Worm (Caenorhabditis elegans): ENCODE measurements around the gene F33C8.2.
A peak's percentile ranks its signal among the peaks of the same experiment; 100 is the strongest.

Gene F33C8.2

DNA sequence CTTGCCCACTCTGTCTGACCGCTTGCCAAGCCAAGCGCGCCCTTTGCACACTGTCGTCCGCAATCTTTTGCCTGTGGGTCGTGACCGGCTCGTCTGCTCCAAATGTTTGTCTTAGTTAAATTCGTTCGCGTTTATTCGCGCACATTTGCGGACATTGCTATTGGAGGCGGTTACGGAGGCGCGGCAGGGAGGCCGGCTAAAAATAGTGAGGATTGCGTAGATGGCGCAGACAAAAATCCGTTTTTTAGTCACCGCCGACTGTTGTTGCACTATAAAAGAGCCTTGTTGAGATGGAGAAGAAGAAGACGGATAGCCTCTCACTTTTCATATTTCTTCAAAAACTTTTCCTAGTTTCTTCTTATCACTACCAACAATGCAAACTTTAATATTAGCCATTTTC is 19.7 kb upstream of the F33C8.2 start, which contains the start of gene F40E10.5:
F40E10.5 (plus strand) TSS at position 301 of the 400 bp plus-strand sequence.
- TF ChIP-seq vab-7 (GFP tag; IDR thresholded peaks at IDR 0.05) (no peak), egl-43 (GFP tag; IDR thresholded peaks at IDR 0.05) (0 out of 2 replicates have a peak, but pooled peaks have one; percentile 32), Y105C5A.15 (GFP tag; IDR thresholded peaks at IDR 0.05) (no peak), aha-1 (tag) (peak; percentile 38), nhr-76 (tag; optimal IDR thresholded peaks at IDR 0.05) (no peak)

DNA sequence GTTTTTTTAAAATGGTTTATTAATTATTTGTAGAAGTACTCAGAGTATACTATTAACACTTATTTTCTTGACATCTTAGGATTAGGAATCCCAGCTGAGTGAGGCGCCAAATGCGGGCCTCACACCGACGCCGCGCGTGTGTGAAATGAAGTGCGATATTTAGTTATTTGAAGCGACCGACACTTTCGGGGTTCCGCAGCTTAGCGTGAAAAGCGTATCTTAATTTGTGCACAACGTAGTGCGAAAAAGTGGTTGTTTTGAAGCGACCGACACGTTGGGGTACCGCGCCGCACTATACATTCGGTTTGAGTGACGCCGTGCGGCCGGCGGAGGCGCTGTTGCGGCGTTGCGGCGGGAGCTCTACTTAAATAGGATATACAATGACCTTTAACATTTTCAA is 16.3 kb upstream of the F33C8.2 start:
- no peak for TF ChIP-seq ceh-44 (GFP tag; IDR thresholded peaks at IDR 0.05)
- TF ChIP-seq egl-43 (GFP tag; IDR thresholded peaks at IDR 0.05) = peak; percentile 14; the same call in 1 of the 2 replicates
- TF ChIP-seq aha-1 (tag) = peak; percentile 28

DNA sequence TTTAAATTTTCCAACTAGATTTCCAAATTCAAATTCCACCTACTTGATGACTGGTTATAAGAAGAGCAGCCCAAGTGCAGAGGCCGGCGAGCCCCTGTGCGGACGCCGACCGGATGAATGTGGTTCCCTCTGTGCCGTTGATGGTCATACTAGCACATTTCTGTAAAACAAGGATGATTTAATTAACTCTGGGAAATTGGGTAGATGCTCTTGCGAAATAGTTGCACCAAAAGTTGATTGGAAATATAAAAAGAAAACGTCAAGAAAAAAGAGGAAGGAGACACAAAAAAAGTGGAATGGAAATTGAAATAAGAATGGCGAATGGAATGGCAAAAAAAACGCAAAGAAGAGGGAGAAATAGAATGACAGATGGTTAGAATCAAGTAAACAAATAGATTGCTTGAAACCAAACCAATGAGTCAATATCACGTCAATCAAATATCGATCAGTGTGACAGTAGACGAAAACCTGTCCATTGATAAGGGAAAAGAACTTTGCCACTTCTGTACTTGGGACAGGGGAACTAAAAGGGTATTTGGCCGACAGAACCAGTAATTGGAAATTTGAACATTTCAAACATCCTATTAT is 14.4 kb upstream of the F33C8.2 start, which contains the start of gene tmem-184:
tmem-184 (minus strand) TSS at position 164 of the 588 bp plus-strand sequence.
- TF ChIP-seq nhr-76 (tag; optimal IDR thresholded peaks at IDR 0.05) (peak; percentile 2), nhr-28 (tag; optimal IDR thresholded peaks at IDR 0.05) (peak; percentile 44), mdt-29 (GFP tag; IDR thresholded peaks at IDR 0.05) (no peak), cey-2 (tag; optimal IDR thresholded peaks at IDR 0.05; ENCODE audit: borderline replicate concordance, insufficient read depth) (no peak), dmd-6 (GFP tag; IDR thresholded peaks at IDR 0.05) (peak; percentile 97), daf-16 (GFP tag; optimal IDR thresholded peaks at IDR 0.05) (peak in 1 of 2 experiments; percentile 90), daf-16 (tag; optimal IDR thresholded peaks at IDR 0.05) (peak; percentile 94), hmg-1.1 (GFP tag; IDR thresholded peaks at IDR 0.05) (0 out of 2 replicates have a peak, but pooled peaks have one; percentile 9), dve-1 (tag; optimal IDR thresholded peaks at IDR 0.05; ENCODE audit: insufficient read depth) (peak; percentile 75), aly-2 (tag; optimal IDR thresholded peaks at IDR 0.05) (no peak), mep-1 (tag; optimal IDR thresholded peaks at IDR 0.05) (peak; percentile 43), lsy-2 (tag; optimal IDR thresholded peaks at IDR 0.05) (peak in 1 of 2 experiments; percentile 39), dpl-1 (GFP tag; optimal IDR thresholded peaks at IDR 0.05) (no peak), hif-1 (tag; optimal IDR thresholded peaks at IDR 0.05) (peak in 1 of 2 experiments; percentile 20), hlh-11 (tag; optimal IDR thresholded peaks at IDR 0.05) (peak; percentile 87), vab-7 (GFP tag; IDR thresholded peaks at IDR 0.05) (0 out of 2 replicates have a peak, but pooled peaks have one; percentile 11), nhr-48 (tag; optimal IDR thresholded peaks at IDR 0.05) (peak; percentile 88), zfp-3 (GFP tag; conservative IDR thresholded peaks at IDR 0.05) (0 out of 2 replicates have a peak, but pooled peaks have one; percentile 22), aha-1 (tag) (peak; percentile 91), nhr-25 (tag; optimal IDR thresholded peaks at IDR 0.05; ENCODE audit: borderline replicate concordance, insufficient read depth) (no peak), lin-38 (GFP tag; IDR thresholded peaks at IDR 0.05) (peak; percentile 49), zip-11 (GFP tag; IDR thresholded peaks at IDR 0.05) (no peak), mdl-1 (tag; optimal IDR thresholded peaks at IDR 0.05) (peak in 1 of 2 experiments; percentile 24), zip-2 (tag; optimal IDR thresholded peaks at IDR 0.05) (no peak), nhr-102 (tag; optimal IDR thresholded peaks at IDR 0.05) (peak; percentile 36), unc-62 (GFP tag; optimal IDR thresholded peaks at IDR 0.05 in 1 of 2) (peak; percentile 70 to 92), unc-62 (tag; optimal IDR thresholded peaks at IDR 0.05) (no peak), unc-130 (GFP tag; optimal IDR thresholded peaks at IDR 0.05) (no peak), lin-13 (GFP tag; optimal IDR thresholded peaks at IDR 0.05) (peak; percentile 9), ceh-20 (GFP tag; IDR thresholded peaks at IDR 0.05) (peak; percentile 26; the same call in 1 of the 2 replicates), mxl-3 (GFP tag; optimal IDR thresholded peaks at IDR 0.05) (peak; percentile 29), tra-1 (GFP tag; IDR thresholded peaks at IDR 0.05) (peak; percentile 94), mes-2 (tag; optimal IDR thresholded peaks at IDR 0.05; ENCODE audit: poor library complexity, severe bottlenecking) (peak; percentile 0), hlh-30 (tag; optimal IDR thresholded peaks at IDR 0.05; ENCODE audit: insufficient read depth) (peak; percentile 40), nhr-11 (tag; optimal IDR thresholded peaks at IDR 0.05) (no peak), nhr-77 (tag; optimal IDR thresholded peaks at IDR 0.05) (peak; percentile 62), pqm-1 (tag; optimal IDR thresholded peaks at IDR 0.05) (peak; percentile 9), php-3 (GFP tag; IDR thresholded peaks at IDR 0.05) (peak; percentile 52; the same call in 1 of the 2 replicates), pha-4 (GFP tag; IDR thresholded peaks at IDR 0.05) (peak; percentile 54; the same call in 1 of the 2 replicates), pha-4 (tag; optimal IDR thresholded peaks at IDR 0.05) (no peak)
